Fruit fly (Drosophila melanogaster): Measurements from ENCODE around the gene pn.

pn gene

dm6 chrX:2225138-2225537 lies 44.1 kb downstream of the pn start, which contains the start of gene pcx (continued):
- no peak for TF ChIP-seq CG9817 (tag; optimal IDR thresholded peaks at IDR 0.05)
- no peak for TF ChIP-seq emc (GFP tag; optimal IDR thresholded peaks at IDR 0.05)
- peak; percentile 49 for TF ChIP-seq Sry-δ (GFP tag; optimal IDR thresholded peaks at IDR 0.05)
- TF ChIP-seq CG17912 (GFP tag; optimal IDR thresholded peaks at IDR 0.05) = no peak
- TF ChIP-seq tna (GFP tag; IDR thresholded peaks at IDR 0.05; ENCODE audit: partially characterized antibody) = no peak
- TF ChIP-seq Dip3 (GFP tag; optimal IDR thresholded peaks at IDR 0.05) = no peak
- no peak for TF ChIP-seq Fer2 (tag; optimal IDR thresholded peaks at IDR 0.05)
- no peak for TF ChIP-seq toy (GFP tag; IDR thresholded peaks at IDR 0.05)
- no peak for TF ChIP-seq CG1832 (GFP tag; optimal IDR thresholded peaks at IDR 0.05)
- no peak for TF ChIP-seq Mrtf (GFP tag; IDR thresholded peaks at IDR 0.05)
- TF ChIP-seq ci (GFP tag; IDR thresholded peaks at IDR 0.05) = no peak
- no peak for TF ChIP-seq nmo (GFP tag; optimal IDR thresholded peaks at IDR 0.05)
- TF ChIP-seq sna (GFP tag; IDR thresholded peaks at IDR 0.05; ENCODE audit: partially characterized antibody) = 0 out of 2 replicates have a peak, but pooled peaks have one; percentile 41
- no peak for TF ChIP-seq odd (GFP tag; optimal IDR thresholded peaks at IDR 0.05)
- TF ChIP-seq MESR4 (GFP tag; optimal IDR thresholded peaks at IDR 0.05) = peak; percentile 52
- no peak for TF ChIP-seq sc (optimal IDR thresholded peaks at IDR 0.05)
- no peak for TF ChIP-seq sc (GFP tag; optimal IDR thresholded peaks at IDR 0.05)
- peak; percentile 55 for TF ChIP-seq CG16813 (GFP tag; IDR thresholded peaks at IDR 0.05; ENCODE audit: partially characterized antibody)
- no peak for TF ChIP-seq cg (GFP tag; optimal IDR thresholded peaks at IDR 0.05)
- no peak for TF ChIP-seq CG2712 (tag; optimal IDR thresholded peaks at IDR 0.05)
- no peak for TF ChIP-seq Six4 (GFP tag; optimal IDR thresholded peaks at IDR 0.05)
- no peak for TF ChIP-seq CG17802 (tag; optimal IDR thresholded peaks at IDR 0.05)
- no peak for TF ChIP-seq Bdp1 (GFP tag; optimal IDR thresholded peaks at IDR 0.05)
- no peak for TF ChIP-seq CG8944 (GFP tag; optimal IDR thresholded peaks at IDR 0.05)
- TF ChIP-seq CG3281 (GFP tag; optimal IDR thresholded peaks at IDR 0.05) = no peak
- no peak for TF ChIP-seq CG16779 (GFP tag; IDR thresholded peaks at IDR 0.05)
- no peak for TF ChIP-seq al (GFP tag; IDR thresholded peaks at IDR 0.05)
- TF ChIP-seq CG13287 (GFP tag; IDR thresholded peaks at IDR 0.05; ENCODE audit: partially characterized antibody) = peak; percentile 71
- no peak for TF ChIP-seq Side (GFP tag; optimal IDR thresholded peaks at IDR 0.05)
- no peak for TF ChIP-seq z (GFP tag; IDR thresholded peaks at IDR 0.05)
